Worm (Caenorhabditis elegans) whole organism, L4 larva: ENCODE data around the gene cpr-6.

Experiments
- Y105C5A.15 ChIP-seq: fragments of 200-800 bp; sonication (Bioruptor generic); IDR thresholded peaks from 2 replicates; pipeline ENCODE4 v1.3.6; 2022; ENCODE audit warnings: missing genetic modification characterization, missing compliant biosample characterization
- ZK546.5 ChIP-seq, 2 experiments: sonication (generic microtip); optimal IDR thresholded peaks; 2 replicates each; lab custom pipeline; 2017; ENCODE audit warnings: missing biosample characterization in 2 of 2, missing genetic modification characterization in 2 of 2
- aha-1 ChIP-seq: fragments of 150-350 bp; peaks from one replicate; lab custom pipeline; 2014; ENCODE audit warnings: missing biosample characterization, missing genetic modification characterization
- aly-2 ChIP-seq: sonication (generic microtip); optimal IDR thresholded peaks from 2 replicates; lab custom pipeline; 2018; ENCODE audit warnings: missing biosample characterization, missing genetic modification characterization
- arid-1 ChIP-seq: fragments of 200-800 bp; sonication (Bioruptor generic); conservative IDR thresholded peaks from 2 replicates; pipeline ENCODE4 v1.3.6; 2022; ENCODE audit warnings: missing genetic modification reagents, missing genetic modification characterization, missing compliant biosample characterization
- attf-4 ChIP-seq: sonication (generic microtip); optimal IDR thresholded peaks from 3 replicates; lab custom pipeline; 2017; ENCODE audit warnings: missing biosample characterization, missing genetic modification characterization
- ceh-28 ChIP-seq: fragments of 150-350 bp; optimal IDR thresholded peaks from 2 replicates; lab custom pipeline; 2014; ENCODE audit warnings: missing biosample characterization, missing genetic modification reagents, missing genetic modification characterization
- ceh-44 ChIP-seq: fragments of 200-800 bp; sonication (Bioruptor generic); IDR thresholded peaks from 2 replicates; pipeline ENCODE4 v1.3.6; 2022; ENCODE audit warnings: missing genetic modification reagents, missing genetic modification characterization, missing compliant biosample characterization
- ceh-82 ChIP-seq: sonication (generic microtip); optimal IDR thresholded peaks from 2 replicates; lab custom pipeline; 2017; ENCODE audit warnings: missing biosample characterization, missing genetic modification characterization
- cey-2 ChIP-seq: sonication (generic microtip); optimal IDR thresholded peaks from 3 replicates; lab custom pipeline; 2017; ENCODE audit warnings: missing genetic modification characterization, mild to moderate bottlenecking, missing compliant biosample characterization, antibody characterized with exemption, borderline replicate concordance; ENCODE audit not compliant: insufficient read depth
- ctbp-1 ChIP-seq: fragments of 200-800 bp; sonication (Bioruptor generic); IDR thresholded peaks from 2 replicates; pipeline ENCODE4 v1.3.6; 2022; ENCODE audit warnings: missing genetic modification reagents, missing genetic modification characterization, missing compliant biosample characterization
- daf-16 ChIP-seq, 3 experiments: sonication (generic microtip); optimal IDR thresholded peaks; 2 replicates each; lab custom pipeline; 2016 to 2017; ENCODE audit warnings: missing genetic modification characterization in 3 of 3, missing genetic modification reagents in 3 of 3, mild to moderate bottlenecking in 2 of 3, missing compliant biosample characterization in 2 of 3, missing biosample characterization in 1 of 3, moderate library complexity in 1 of 3
- daf-19 ChIP-seq: fragments of 200-800 bp; sonication (Bioruptor generic); conservative IDR thresholded peaks from 2 replicates; pipeline ENCODE4 v1.3.6; 2022; ENCODE audit warnings: missing genetic modification characterization, missing compliant biosample characterization
- egl-27 ChIP-seq: sonication (generic microtip); optimal IDR thresholded peaks from 3 replicates; lab custom pipeline; 2017; ENCODE audit warnings: missing biosample characterization, missing genetic modification reagents, missing genetic modification characterization
- gei-8 ChIP-seq: fragments of 200-800 bp; sonication (Bioruptor generic); optimal IDR thresholded peaks from 2 replicates; lab custom pipeline; 2018; ENCODE audit warnings: mild to moderate bottlenecking, missing genetic modification characterization, missing compliant biosample characterization
- lin-15B ChIP-seq: fragments of 150-350 bp; sonication (generic microtip); optimal IDR thresholded peaks from 3 replicates; lab custom pipeline; 2014; ENCODE audit warnings: missing biosample characterization, missing genetic modification characterization
- lin-39 ChIP-seq: fragments of 150-350 bp; optimal IDR thresholded peaks from 2 replicates; lab custom pipeline; 2014; ENCODE audit warnings: missing biosample characterization, missing genetic modification reagents, missing genetic modification characterization
- lsy-2 ChIP-seq, 2 experiments: fragments of 150-350 bp in 1 of 2; sonication (generic microtip) in 1 of 2; optimal IDR thresholded peaks; 2 replicates each; lab custom pipeline; 2014 to 2017; ENCODE audit warnings: missing biosample characterization in 2 of 2, missing genetic modification characterization in 2 of 2
- mdl-1 ChIP-seq, 2 experiments: fragments of 150-350 bp in 1 of 2; sonication (generic microtip) in 1 of 2; optimal IDR thresholded peaks; 2 replicates each; lab custom pipeline; 2014 to 2017; ENCODE audit warnings: missing biosample characterization in 2 of 2, missing genetic modification characterization in 2 of 2
- mdt-29 ChIP-seq: fragments of 200-800 bp; sonication (Bioruptor generic); IDR thresholded peaks from 2 replicates; pipeline ENCODE4 v1.3.6; 2022; ENCODE audit warnings: missing genetic modification reagents, missing genetic modification characterization, missing compliant biosample characterization
- mes-2 ChIP-seq: sonication (generic microtip); optimal IDR thresholded peaks from 2 replicates; lab custom pipeline; 2016; ENCODE audit warnings: missing genotype, mild to moderate bottlenecking, missing genetic modification characterization, missing compliant biosample characterization; ENCODE audit not compliant: poor library complexity, severe bottlenecking
- mxl-3 ChIP-seq: fragments of 200-800 bp; sonication (Bioruptor generic); optimal IDR thresholded peaks from 2 replicates; lab custom pipeline; 2018; ENCODE audit warnings: mild to moderate bottlenecking, missing genetic modification characterization, missing compliant biosample characterization
- nhr-102 ChIP-seq: sonication (generic microtip); optimal IDR thresholded peaks from 2 replicates; lab custom pipeline; 2016; ENCODE audit warnings: mild to moderate bottlenecking, missing genetic modification characterization, moderate library complexity, missing compliant biosample characterization
- nhr-25 ChIP-seq: sonication (generic microtip); optimal IDR thresholded peaks from 2 replicates; lab custom pipeline; 2017; ENCODE audit warnings: missing genetic modification characterization, mild to moderate bottlenecking, missing compliant biosample characterization, antibody characterized with exemption, moderate library complexity, borderline replicate concordance; ENCODE audit not compliant: insufficient read depth
- nhr-42 ChIP-seq: fragments of 200-800 bp; sonication (Bioruptor generic); IDR thresholded peaks from 2 replicates; pipeline ENCODE4 v1.3.6; 2022; ENCODE audit warnings: missing genetic modification characterization, missing compliant biosample characterization
- nhr-76 ChIP-seq: fragments of 150-350 bp; optimal IDR thresholded peaks from 2 replicates; lab custom pipeline; 2014; ENCODE audit warnings: missing biosample characterization, missing genetic modification characterization
- nhr-77 ChIP-seq: fragments of 150-350 bp; optimal IDR thresholded peaks from 2 replicates; lab custom pipeline; 2014; ENCODE audit warnings: missing biosample characterization, missing genetic modification characterization
- sdz-12 ChIP-seq: fragments of 200-800 bp; sonication (Bioruptor generic); optimal IDR thresholded peaks from 2 replicates; lab custom pipeline; 2018; ENCODE audit warnings: mild to moderate bottlenecking, missing genetic modification characterization, missing compliant biosample characterization
- set-16 ChIP-seq: fragments of 200-800 bp; sonication (Bioruptor generic); IDR thresholded peaks from 2 replicates; pipeline ENCODE4 v1.3.6; 2022; ENCODE audit warnings: missing genetic modification reagents, missing genetic modification characterization, missing compliant biosample characterization
- snpc-1.2 ChIP-seq: fragments of 200-800 bp; sonication (Bioruptor generic); IDR thresholded peaks from 2 replicates; pipeline ENCODE4 v1.3.6; 2022; ENCODE audit warnings: missing genetic modification reagents, missing genetic modification characterization, missing compliant biosample characterization
- spr-3 ChIP-seq: fragments of 200-800 bp; sonication (Bioruptor generic); optimal IDR thresholded peaks from 2 replicates; lab custom pipeline; 2018; ENCODE audit warnings: mild to moderate bottlenecking, missing genetic modification characterization, missing compliant biosample characterization
- unc-62 ChIP-seq, 3 experiments: fragments of 150-350 bp in 1 of 3; sonication (generic microtip); optimal IDR thresholded peaks in 2 of 3; peaks in 1 of 3; 1 replicate in 1 of 3; 2 replicates in 2 of 3; lab custom pipeline; 2014 to 2017; ENCODE audit warnings: missing biosample characterization in 3 of 3, missing genetic modification characterization in 3 of 3, missing genetic modification reagents in 3 of 3, missing genotype in 1 of 3
- zip-11 ChIP-seq: fragments of 200-800 bp; sonication (Bioruptor generic); IDR thresholded peaks from 2 replicates; pipeline ENCODE4 v1.3.6; 2022; ENCODE audit warnings: missing genetic modification characterization, missing compliant biosample characterization

cpr-6 gene

ce11 chrX:6569624-6570023, 37.4 kb upstream of the cpr-6 start, which contains the start of gene dop-3:
dop-3 (minus strand) TSS chrX:6569724.
- peak in 1 of 2 experiments; percentile 71 for TF ChIP-seq unc-62 (GFP tag; optimal IDR thresholded peaks at IDR 0.05 in 1 of 2; lab: Kevin White, UChicago)
- TF ChIP-seq unc-62 (tag; optimal IDR thresholded peaks at IDR 0.05; lab: Kevin White, UChicago): no peak
- TF ChIP-seq nhr-77 (tag; lab: Kevin White, UChicago): no peak

ce11 chrX:6572987-6573386, 34.0 kb upstream of the cpr-6 start:
- TF ChIP-seq lin-15B (no peak), nhr-42 (no peak), nhr-25 (tag; lab: Kevin White, UChicago) (no peak), mxl-3 (GFP tag; lab: Kevin White, UChicago) (no peak), Y105C5A.15 (no peak), set-16 (GFP tag; lab: Robert Waterston, UW) (peak; percentile 57), aly-2 (no peak)
- TF ChIP-seq, all 104 proteins: peak for 1

DNA sequence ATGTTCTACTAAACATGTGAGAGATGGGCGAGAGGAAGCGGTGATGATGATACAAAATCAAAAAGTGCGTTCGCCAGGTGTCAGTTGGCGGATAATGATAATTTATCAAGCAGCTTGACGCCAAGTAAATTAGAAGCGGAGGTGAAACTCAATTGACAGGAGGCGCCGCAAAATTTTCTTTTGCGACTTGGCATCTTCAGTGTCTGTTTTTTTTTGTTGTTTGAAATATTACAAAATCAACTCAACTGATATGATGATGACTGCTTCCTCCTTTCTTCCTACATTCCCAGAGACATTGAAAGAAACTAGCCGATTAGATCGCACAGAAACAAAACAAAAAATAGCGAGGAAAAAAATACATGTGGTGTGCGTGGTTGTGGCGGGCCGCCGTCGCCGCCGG, 31.0 kb upstream of the cpr-6 start:
- TF ChIP-seq sdz-12 (GFP tag; lab: Kevin White, UChicago) (no peak), unc-62 (GFP tag; optimal IDR thresholded peaks at IDR 0.05 in 1 of 2; lab: Kevin White, UChicago) (peak in 1 of 2 experiments; percentile 95), unc-62 (tag; optimal IDR thresholded peaks at IDR 0.05; lab: Kevin White, UChicago) (no peak)
- TF ChIP-seq, all 104 proteins: peak for 1

ce11 chrX:6583385-6583784, 23.6 kb upstream of the cpr-6 start:
- no peak for TF ChIP-seq lsy-2 (tag; optimal IDR thresholded peaks at IDR 0.05; lab: Kevin White, UChicago)
- TF ChIP-seq ctbp-1 (GFP tag; lab: Robert Waterston, UW): no peak
- TF ChIP-seq mdt-29 (GFP tag; lab: Robert Waterston, UW): no peak
- TF ChIP-seq arid-1: no peak
- TF ChIP-seq ceh-28 (tag; lab: Kevin White, UChicago): no peak
- no peak for TF ChIP-seq aha-1 (tag; lab: Kevin White, UChicago)
- TF ChIP-seq unc-62 (GFP tag; optimal IDR thresholded peaks at IDR 0.05 in 1 of 2; lab: Kevin White, UChicago): peak in 1 of 2 experiments; percentile 93
- TF ChIP-seq unc-62 (tag; optimal IDR thresholded peaks at IDR 0.05; lab: Kevin White, UChicago): no peak

- TF ChIP-seq spr-3 (GFP tag; lab: Kevin White, UChicago) (no peak), mxl-3 (GFP tag; lab: Kevin White, UChicago) (no peak), attf-4 (tag; lab: Kevin White, UChicago) (no peak), lsy-2 (tag; optimal IDR thresholded peaks at IDR 0.05; lab: Kevin White, UChicago) (no peak), ceh-82 (no peak), daf-16 (GFP tag; optimal IDR thresholded peaks at IDR 0.05; lab: Kevin White, UChicago) (no peak), daf-16 (tag; optimal IDR thresholded peaks at IDR 0.05; lab: Kevin White, UChicago) (no peak), nhr-76 (tag; lab: Kevin White, UChicago) (no peak), snpc-1.2 (no peak), zip-11 (GFP tag; lab: Robert Waterston, UW) (no peak), egl-27 (tag; lab: Kevin White, UChicago) (no peak), mes-2 (no peak), mdl-1 (tag; optimal IDR thresholded peaks at IDR 0.05; lab: Kevin White, UChicago) (no peak), gei-8 (no peak), lin-39 (tag; lab: Kevin White, UChicago) (no peak), nhr-102 (no peak), daf-19 (GFP tag; lab: Robert Waterston, UW) (no peak), ZK546.5 (tag; optimal IDR thresholded peaks at IDR 0.05; lab: Kevin White, UChicago) (no peak), ceh-44 (GFP tag; lab: Robert Waterston, UW) (no peak), cey-2 (tag; lab: Kevin White, UChicago) (no peak)
- TF ChIP-seq, all 104 proteins: peak for 0
These were observed 18.5 kb upstream of the cpr-6 start, which contains the start of gene fbxl-4 for ce11 chrX:6588495-6588894. fbxl-4 (plus strand) TSS chrX:6588795.
